Worm (Caenorhabditis elegans): ENCODE measurements around the gene R74.2.
A peak's percentile ranks its signal among the peaks of the same experiment; 100 is the strongest.

R74.2 gene

ce11 chrIII:4187845-4188244 lies at the start of gene R74.2:
TSS of gene R74.2 (plus strand) at chrIII:4188160.
- peak; percentile 17 for TF ChIP-seq hlh-11 (tag; optimal IDR thresholded peaks at IDR 0.05)
- no peak for TF ChIP-seq cey-2 (tag; optimal IDR thresholded peaks at IDR 0.05; ENCODE audit: borderline replicate concordance, insufficient read depth)

ce11 chrIII:4143170-4143569 lies 44.8 kb upstream of the R74.2 start:
- TF ChIP-seq madf-9 (GFP tag; conservative IDR thresholded peaks at IDR 0.05) = no peak
- no peak for TF ChIP-seq F26F4.8 (GFP tag; conservative IDR thresholded peaks at IDR 0.05)
- no peak for TF ChIP-seq unc-130 (GFP tag; optimal IDR thresholded peaks at IDR 0.05)
- no peak for TF ChIP-seq mxl-2 (GFP tag; conservative IDR thresholded peaks at IDR 0.05)
- no peak for TF ChIP-seq skn-1 (tag; optimal IDR thresholded peaks at IDR 0.05)
- TF ChIP-seq ceh-32 (tag; optimal IDR thresholded peaks at IDR 0.05; ENCODE audit: poor library complexity) = no peak
- no peak for TF ChIP-seq hmg-1.1 (GFP tag; IDR thresholded peaks at IDR 0.05)

- TF ChIP-seq spr-1 (tag; optimal IDR thresholded peaks at IDR 0.05) (no peak), nhr-28 (tag; optimal IDR thresholded peaks at IDR 0.05) (peak; percentile 68), ceh-44 (GFP tag; IDR thresholded peaks at IDR 0.05) (no peak), unc-62 (GFP tag; optimal IDR thresholded peaks at IDR 0.05 in 1 of 2) (no peak), unc-62 (tag; optimal IDR thresholded peaks at IDR 0.05) (no peak), pha-4 (GFP tag; IDR thresholded peaks at IDR 0.05) (no peak; the same call in 1 of the 2 replicates), pha-4 (tag; optimal IDR thresholded peaks at IDR 0.05) (peak; percentile 48), ces-1 (GFP tag; optimal IDR thresholded peaks at IDR 0.05) (no peak), madf-5 (GFP tag; IDR thresholded peaks at IDR 0.05) (no peak), lin-13 (GFP tag; optimal IDR thresholded peaks at IDR 0.05) (peak; percentile 4), duxl-1 (tag; optimal IDR thresholded peaks at IDR 0.05; ENCODE audit: poor library complexity) (no peak), skn-1 (tag; optimal IDR thresholded peaks at IDR 0.05) (no peak), nhr-111 (GFP tag; optimal IDR thresholded peaks at IDR 0.05) (no peak), hmg-1.1 (GFP tag; IDR thresholded peaks at IDR 0.05) (peak; percentile 51; the same call in 1 of the 2 replicates), dve-1 (tag; optimal IDR thresholded peaks at IDR 0.05; ENCODE audit: insufficient read depth) (no peak), saeg-2 (GFP tag; IDR thresholded peaks at IDR 0.05) (no peak), sdz-12 (GFP tag; optimal IDR thresholded peaks at IDR 0.05) (no peak), mxl-3 (GFP tag; optimal IDR thresholded peaks at IDR 0.05) (no peak), nhr-42 (GFP tag; IDR thresholded peaks at IDR 0.05) (no peak), nhr-10 (tag; optimal IDR thresholded peaks at IDR 0.05) (no peak), nhr-41 (GFP tag; IDR thresholded peaks at IDR 0.05) (no peak), aly-2 (tag; optimal IDR thresholded peaks at IDR 0.05) (no peak), zfp-3 (GFP tag; conservative IDR thresholded peaks at IDR 0.05) (no peak), nhr-102 (tag; optimal IDR thresholded peaks at IDR 0.05) (no peak), pqm-1 (tag; optimal IDR thresholded peaks at IDR 0.05) (no peak), fos-1 (tag; optimal IDR thresholded peaks at IDR 0.05) (no peak), lsy-2 (tag; optimal IDR thresholded peaks at IDR 0.05) (peak; percentile 88 to 99), nhr-11 (tag; optimal IDR thresholded peaks at IDR 0.05) (peak; percentile 64), T26A8.4 (GFP tag; IDR thresholded peaks at IDR 0.05) (no peak), zip-11 (GFP tag; IDR thresholded peaks at IDR 0.05) (no peak), nhr-48 (tag; optimal IDR thresholded peaks at IDR 0.05) (no peak), daf-16 (GFP tag; optimal IDR thresholded peaks at IDR 0.05) (no peak), daf-16 (tag; optimal IDR thresholded peaks at IDR 0.05) (peak; percentile 65), attf-4 (tag; optimal IDR thresholded peaks at IDR 0.05) (no peak), spr-3 (GFP tag; optimal IDR thresholded peaks at IDR 0.05) (no peak), unc-130 (GFP tag; optimal IDR thresholded peaks at IDR 0.05) (no peak), ceh-20 (GFP tag; IDR thresholded peaks at IDR 0.05) (no peak), dmd-8 (GFP tag; IDR thresholded peaks at IDR 0.05) (no peak), daf-19 (GFP tag; conservative IDR thresholded peaks at IDR 0.05) (no peak), F44E2.7 (GFP tag; IDR thresholded peaks at IDR 0.05) (no peak), Y75B8A.6 (GFP tag; IDR thresholded peaks at IDR 0.05) (no peak), zip-2 (tag; optimal IDR thresholded peaks at IDR 0.05) (peak; percentile 15), snpc-1.2 (GFP tag; IDR thresholded peaks at IDR 0.05) (no peak)
Measured at ce11 chrIII:4150919-4151318, 37.0 kb upstream of the R74.2 start.
